Worm (Caenorhabditis elegans): ENCODE data around the gene F21C10.3.

The F21C10.3 gene

ce11 chrV:9156679-9157078 lies 28.8 kb downstream of the F21C10.3 start, which contains the start of gene B0222.15:
TSS of gene B0222.15 (minus strand) at chrV:9156779.
- TF ChIP-seq pat-9 (tag; optimal IDR thresholded peaks at IDR 0.05) (no peak), ceh-22 (tag; optimal IDR thresholded peaks at IDR 0.05) (no peak), hlh-15 (tag; optimal IDR thresholded peaks at IDR 0.05) (no peak), ceh-24 (tag; optimal IDR thresholded peaks at IDR 0.05) (no peak), ceh-9 (tag; optimal IDR thresholded peaks at IDR 0.05) (no peak), lin-11 (tag; optimal IDR thresholded peaks at IDR 0.05) (no peak), ceh-14 (tag; optimal IDR thresholded peaks at IDR 0.05) (no peak), sox-2 (GFP tag; IDR thresholded peaks at IDR 0.05) (no peak), che-1 (tag; optimal IDR thresholded peaks at IDR 0.05) (no peak), dve-1 (tag; optimal IDR thresholded peaks at IDR 0.05) (no peak), pag-3 (tag; optimal IDR thresholded peaks at IDR 0.05; ENCODE audit: borderline replicate concordance) (no peak), nhr-232 (tag; optimal IDR thresholded peaks at IDR 0.05) (no peak), ama-1 (optimal IDR thresholded peaks at IDR 0.05) (no peak), sox-4 (tag; optimal IDR thresholded peaks at IDR 0.05) (no peak), ceh-2 (tag; optimal IDR thresholded peaks at IDR 0.05) (no peak), ztf-16 (tag; optimal IDR thresholded peaks at IDR 0.05) (no peak)

- TF ChIP-seq unc-42 (tag; optimal IDR thresholded peaks at IDR 0.05) (peak; percentile 93), hlh-15 (tag; optimal IDR thresholded peaks at IDR 0.05) (no peak)
These were observed 29.7 kb downstream of the F21C10.3 start for ce11 chrV:9157597-9157996.

- TF ChIP-seq unc-86 (tag; optimal IDR thresholded peaks at IDR 0.05) (no peak), fax-1 (tag; optimal IDR thresholded peaks at IDR 0.05) (no peak)
These were observed 32.5 kb downstream of the F21C10.3 start, which contains the start of gene col-144 for ce11 chrV:9160224-9160886. TSS of gene col-144 (minus strand) at chrV:9160642.

ce11 chrV:9162118-9162729 lies 34.4 kb downstream of the F21C10.3 start:
- TF ChIP-seq T23F11.4 (GFP tag; optimal IDR thresholded peaks at IDR 0.05) (no peak), zip-5 (tag; optimal IDR thresholded peaks at IDR 0.05) (no peak), hlh-30 (tag; optimal IDR thresholded peaks at IDR 0.05; ENCODE audit: insufficient read depth) (no peak), hlh-13 (GFP tag; optimal IDR thresholded peaks at IDR 0.05) (no peak), tbx-7 (tag; optimal IDR thresholded peaks at IDR 0.05) (no peak), ceh-6 (GFP tag; optimal IDR thresholded peaks at IDR 0.05) (no peak), ceh-9 (tag; optimal IDR thresholded peaks at IDR 0.05) (no peak), unc-55 (GFP tag; optimal IDR thresholded peaks at IDR 0.05) (no peak), elt-4 (tag; optimal IDR thresholded peaks at IDR 0.05) (no peak), madf-2 (tag; optimal IDR thresholded peaks at IDR 0.05) (no peak), pqm-1 (tag; optimal IDR thresholded peaks at IDR 0.05) (no peak), dmd-4 (tag; optimal IDR thresholded peaks at IDR 0.05; ENCODE audit: borderline replicate concordance) (no peak), ceh-34 (tag; optimal IDR thresholded peaks at IDR 0.05) (no peak), syd-9 (tag; optimal IDR thresholded peaks at IDR 0.05) (no peak), sox-2 (GFP tag; IDR thresholded peaks at IDR 0.05) (no peak)

- TF ChIP-seq pha-2 (tag; optimal IDR thresholded peaks at IDR 0.05) (no peak), T23F11.4 (GFP tag; optimal IDR thresholded peaks at IDR 0.05) (no peak), sdc-2 (tag; optimal IDR thresholded peaks at IDR 0.05) (no peak), lim-6 (tag; optimal IDR thresholded peaks at IDR 0.05) (no peak), pat-9 (tag; optimal IDR thresholded peaks at IDR 0.05) (no peak), hlh-8 (tag; optimal IDR thresholded peaks at IDR 0.05) (no peak), tbx-7 (tag; optimal IDR thresholded peaks at IDR 0.05) (no peak), hlh-30 (tag; optimal IDR thresholded peaks at IDR 0.05; ENCODE audit: insufficient read depth) (no peak), unc-42 (tag; optimal IDR thresholded peaks at IDR 0.05) (no peak), ceh-2 (tag; optimal IDR thresholded peaks at IDR 0.05) (no peak)
These were observed 35.1 kb downstream of the F21C10.3 start, which contains the start of gene col-145 for ce11 chrV:9162955-9163468. TSS of gene col-145 (minus strand) at chrV:9163005.
